Worm (Caenorhabditis elegans) whole organism, L4 larva: Measurements from ENCODE around the gene nol-9.

Experiments used
- aly-2 ChIP-seq: sonication (generic microtip); optimal IDR thresholded peaks from 2 replicates; lab custom pipeline; 2018; ENCODE audit warnings: missing biosample characterization, missing genetic modification characterization
- ceh-28 ChIP-seq: fragments of 150-350 bp; optimal IDR thresholded peaks from 2 replicates; lab custom pipeline; 2014; ENCODE audit warnings: missing biosample characterization, missing genetic modification reagents, missing genetic modification characterization
- lin-39 ChIP-seq: fragments of 150-350 bp; optimal IDR thresholded peaks from 2 replicates; lab custom pipeline; 2014; ENCODE audit warnings: missing biosample characterization, missing genetic modification reagents, missing genetic modification characterization
- nhr-111 ChIP-seq: fragments of 200-800 bp; sonication (Bioruptor generic); optimal IDR thresholded peaks from 2 replicates; lab custom pipeline; 2018; ENCODE audit warnings: mild to moderate bottlenecking, missing genetic modification characterization, missing compliant biosample characterization
- nhr-76 ChIP-seq: fragments of 150-350 bp; optimal IDR thresholded peaks from 2 replicates; lab custom pipeline; 2014; ENCODE audit warnings: missing biosample characterization, missing genetic modification characterization
- pha-4 ChIP-seq, 2 experiments: fragments of 150-350 bp in 1 of 2; fragments of 200-800 bp in 1 of 2; sonication (Bioruptor generic) in 1 of 2; IDR thresholded peaks in 1 of 2; optimal IDR thresholded peaks in 1 of 2; 2 replicates each; pipeline versions ENCODE4 v1.3.6 to Lab custom; 2014 to 2022; ENCODE audit warnings: missing genetic modification characterization in 2 of 2, missing genetic modification reagents in 2 of 2, missing biosample characterization in 1 of 2, missing compliant biosample characterization in 1 of 2

ce11 chrIV:13422200-13422599 is at the start of gene nol-9:
- TF ChIP-seq ceh-28 (no peak), pha-4 (GFP tag; IDR thresholded peaks at IDR 0.05; lab: Robert Waterston, UW) (no peak), pha-4 (tag; optimal IDR thresholded peaks at IDR 0.05; lab: Kevin White, UChicago) (no peak), nhr-76 (no peak), lin-39 (tag; lab: Kevin White, UChicago) (no peak), nhr-111 (GFP tag; lab: Kevin White, UChicago) (no peak), aly-2 (no peak)
